Fruit fly (Drosophila melanogaster): Measurements from ENCODE around the gene Gmd.

Gene Gmd

DNA sequence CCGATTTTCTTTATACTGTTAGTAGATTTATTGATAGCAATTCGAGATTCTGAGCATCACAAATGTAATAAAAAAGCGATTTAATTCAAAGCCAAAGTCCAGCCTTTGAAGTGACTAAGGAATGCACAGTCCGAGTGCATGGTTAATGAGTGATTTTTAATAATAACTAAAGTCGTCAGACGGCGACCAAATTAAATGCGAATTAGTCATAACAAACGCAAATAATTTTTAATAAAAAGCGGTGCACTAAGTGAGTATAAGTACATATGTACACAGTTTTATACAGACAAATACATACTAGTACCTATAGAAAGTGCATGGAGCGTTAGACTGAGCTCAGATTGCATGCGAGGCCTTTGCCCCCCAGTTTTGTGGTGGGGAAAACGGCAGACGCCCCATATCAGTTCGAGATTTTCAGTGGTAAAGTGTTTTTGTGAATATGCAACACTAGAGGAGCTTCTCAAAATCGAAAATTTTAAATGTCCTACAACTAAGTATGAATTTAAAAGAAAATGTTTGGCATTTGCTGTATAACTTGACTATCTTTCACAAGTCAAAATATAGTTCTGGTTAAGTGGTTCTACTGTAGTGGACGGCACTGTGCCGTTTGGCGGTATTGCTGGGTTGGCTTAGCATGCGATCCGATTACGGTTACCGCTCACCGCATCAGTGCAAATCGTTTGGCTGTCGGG is 26.0 kb upstream of the Gmd start (continued):
- peak; percentile 34; the same call in 1 of the 3 replicates for TF ChIP-seq row (GFP tag; IDR thresholded peaks at IDR 0.05)
- no peak for TF ChIP-seq Doc3 (GFP tag; IDR thresholded peaks at IDR 0.05; ENCODE audit: partially characterized antibody)
- no peak for TF ChIP-seq CG11398 (GFP tag; optimal IDR thresholded peaks at IDR 0.05)
- TF ChIP-seq lov (optimal IDR thresholded peaks at IDR 0.05), result no peak
- 0 out of 3 replicates have a peak, but pooled peaks have one; percentile 25 for TF ChIP-seq lov (GFP tag; IDR thresholded peaks at IDR 0.05)
- 0 out of 2 replicates have a peak, but pooled peaks have one; percentile 16 for TF ChIP-seq cas (GFP tag; IDR thresholded peaks at IDR 0.05)
- no peak for TF ChIP-seq CG3281 (GFP tag; optimal IDR thresholded peaks at IDR 0.05)
- TF ChIP-seq HLH3B (GFP tag; IDR thresholded peaks at IDR 0.05), result peak; percentile 35; the same call in 1 of the 2 replicates
- no peak for TF ChIP-seq CG14965 (GFP tag; optimal IDR thresholded peaks at IDR 0.05; ENCODE audit: borderline replicate concordance)
- no peak for TF ChIP-seq CG6765 (GFP tag; optimal IDR thresholded peaks at IDR 0.05)
- peak; percentile 72 for TF ChIP-seq sens (GFP tag)
- no peak for TF ChIP-seq CG32767 (GFP tag; IDR thresholded peaks at IDR 0.05)
- TF ChIP-seq chinmo (GFP tag; IDR thresholded peaks at IDR 0.05; ENCODE audit: partially characterized antibody), result no peak
- no peak for TF ChIP-seq CG8944 (GFP tag; optimal IDR thresholded peaks at IDR 0.05)
- TF ChIP-seq bigmax (GFP tag; optimal IDR thresholded peaks at IDR 0.05), result no peak
- TF ChIP-seq Drgx (GFP tag; IDR thresholded peaks at IDR 0.05), result peak; percentile 70
- TF ChIP-seq Dad (GFP tag; optimal IDR thresholded peaks at IDR 0.05), result no peak
- TF ChIP-seq YL-1 (GFP tag; optimal IDR thresholded peaks at IDR 0.05), result no peak

DNA sequence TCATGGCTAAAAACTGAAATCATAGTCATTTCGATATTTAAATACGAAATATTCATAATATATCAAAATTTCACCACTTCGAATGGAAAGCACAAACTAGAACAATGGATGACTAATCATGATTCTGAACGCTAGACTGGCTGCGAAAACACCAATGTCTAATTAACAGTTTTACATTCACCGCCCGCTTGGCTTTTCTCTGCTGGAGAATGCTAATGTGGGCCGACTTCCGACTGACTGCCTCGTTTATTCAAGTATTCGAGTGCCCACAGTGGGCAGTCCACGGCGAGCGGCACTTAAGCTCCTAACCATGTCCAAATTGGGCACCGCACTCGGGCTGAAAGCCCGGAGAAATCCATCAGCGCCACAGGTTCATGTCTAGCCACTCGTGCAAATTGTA is 25.2 kb upstream of the Gmd start:
- no peak for TF ChIP-seq eve (GFP tag; optimal IDR thresholded peaks at IDR 0.05)
- TF ChIP-seq wdn (GFP tag; IDR thresholded peaks at IDR 0.05), result 0 out of 2 replicates have a peak, but pooled peaks have one; percentile 17
- TF ChIP-seq Med (GFP tag), result peak; percentile 40
- TF ChIP-seq HLH3B (GFP tag; IDR thresholded peaks at IDR 0.05), result no peak
- TF ChIP-seq NC2α (GFP tag; optimal IDR thresholded peaks at IDR 0.05), result no peak
- TF ChIP-seq CG14710 (tag; optimal IDR thresholded peaks at IDR 0.05), result no peak
- no peak for TF ChIP-seq CG4424 (GFP tag; optimal IDR thresholded peaks at IDR 0.05)
- TF ChIP-seq CG6654 (GFP tag; optimal IDR thresholded peaks at IDR 0.05), result peak; percentile 92
- no peak for TF ChIP-seq Bteb2 (GFP tag; optimal IDR thresholded peaks at IDR 0.05)
- TF ChIP-seq cad (GFP tag; optimal IDR thresholded peaks at IDR 0.05), result peak; percentile 33
- no peak for TF ChIP-seq sd (tag; optimal IDR thresholded peaks at IDR 0.05)
- TF ChIP-seq cas (GFP tag; IDR thresholded peaks at IDR 0.05), result no peak
- 0 out of 2 replicates have a peak, but pooled peaks have one; percentile 5 for TF ChIP-seq slbo (GFP tag; IDR thresholded peaks at IDR 0.05)
- no peak for TF ChIP-seq kah (GFP tag; optimal IDR thresholded peaks at IDR 0.05)
- TF ChIP-seq MBD-R2 (GFP tag; IDR thresholded peaks at IDR 0.05), result no peak
- peak; percentile 41; the same call in 1 of the 2 replicates for TF ChIP-seq toy (GFP tag; IDR thresholded peaks at IDR 0.05)

DNA sequence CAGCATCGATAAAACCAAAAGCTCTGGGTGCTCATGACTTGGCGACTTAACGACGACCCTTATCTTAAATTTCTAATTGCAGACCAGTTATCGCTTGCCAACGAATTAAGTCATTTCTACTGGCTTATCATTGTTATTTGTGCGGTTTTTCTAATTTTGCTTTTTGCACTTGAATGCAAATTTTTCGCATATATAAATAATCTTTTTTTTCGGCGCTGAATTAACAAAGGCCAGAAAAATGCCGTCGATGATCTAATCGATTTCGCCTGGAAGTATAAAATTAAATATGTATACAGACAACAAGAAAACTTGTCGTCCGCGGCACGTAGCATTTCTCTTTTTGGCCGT is 24.7 kb upstream of the Gmd start:
- no peak for TF ChIP-seq disco-r (GFP tag; optimal IDR thresholded peaks at IDR 0.05)
- peak in 1 of 2 experiments; percentile 3 for TF ChIP-seq Trl (optimal IDR thresholded peaks at IDR 0.05)
- no peak for TF ChIP-seq Trl (GFP tag; optimal IDR thresholded peaks at IDR 0.05)
- TF ChIP-seq exex (tag; optimal IDR thresholded peaks at IDR 0.05), result peak; percentile 21
- no peak for TF ChIP-seq CG31224 (GFP tag; IDR thresholded peaks at IDR 0.05)

Measured in whole organism, embryonic.